Fruit fly (Drosophila melanogaster) whole organism, embryonic: ENCODE results near the gene Dbp73D.

Experiments
- CG12104 ChIP-seq: fragments of 200-800 bp; sonication (Bioruptor generic); optimal IDR thresholded peaks from 3 replicates; lab custom pipeline; 2016; ENCODE audit warnings: missing biosample characterization, missing genetic modification characterization
- CG15601 ChIP-seq: fragments of 200-800 bp; sonication (Bioruptor generic); optimal IDR thresholded peaks from 3 replicates; lab custom pipeline; 2019; ENCODE audit warnings: missing biosample characterization, mild to moderate bottlenecking, missing genetic modification characterization, moderate library complexity
- CG18262 ChIP-seq: fragments of 200-800 bp; optimal IDR thresholded peaks from 3 replicates; lab custom pipeline; 2019; ENCODE audit warnings: missing biosample characterization, mild to moderate bottlenecking, missing genetic modification characterization, moderate library complexity
- CG3995 ChIP-seq: fragments of 200-800 bp; sonication (Bioruptor generic); optimal IDR thresholded peaks from 3 replicates; lab custom pipeline; 2016; ENCODE audit warnings: missing biosample characterization, missing genetic modification characterization
- Gug ChIP-seq: fragments of 200-800 bp; sonication (Bioruptor generic); IDR thresholded peaks from 4 replicates; pipeline ENCODE4 v1.3.6; 2022; ENCODE audit warnings: missing biosample characterization, missing genetic modification characterization
- HLH3B ChIP-seq: fragments of 200-800 bp; sonication (Bioruptor generic); IDR thresholded peaks from 2 replicates; pipeline ENCODE4 v1.3.6; 2022; ENCODE audit warnings: missing biosample characterization, missing genetic modification characterization
- Optix ChIP-seq: fragments of 200-800 bp; sonication (Bioruptor generic); IDR thresholded peaks from 3 replicates; pipeline ENCODE4 v1.3.6; 2022; ENCODE audit warnings: missing biosample characterization, missing genetic modification characterization
- fd64A ChIP-seq: fragments of 200-800 bp; sonication (Bioruptor generic); optimal IDR thresholded peaks from 3 replicates; lab custom pipeline; 2018; ENCODE audit warnings: missing biosample characterization, mild to moderate bottlenecking, missing genetic modification characterization
- usp ChIP-seq: fragments of >200 bp; optimal IDR thresholded peaks from 2 replicates; lab custom pipeline; 2017; ENCODE audit warnings: missing biosample characterization, missing genetic modification characterization

- TF ChIP-seq fd64A, result no peak
- no peak for TF ChIP-seq Gug (GFP tag; lab: Robert Waterston, UW)
- no peak for TF ChIP-seq Optix (GFP tag; lab: Robert Waterston, UW)
- no peak for TF ChIP-seq CG3995 (GFP tag; lab: Kevin White, UChicago)
- TF ChIP-seq usp (GFP tag; lab: Kevin White, UChicago), result no peak
- no peak for TF ChIP-seq HLH3B
- no peak for TF ChIP-seq CG15601 (tag; lab: Kevin White, UChicago)
- peak; percentile 12 for TF ChIP-seq CG18262 (tag; lab: Kevin White, UChicago)
- no peak for TF ChIP-seq CG12104 (GFP tag; lab: Kevin White, UChicago)
These were observed 17.7 kb upstream of the Dbp73D start for dm6 chr3L:16748343-16748742.
